Fruit fly (Drosophila melanogaster): ENCODE results near the gene Nrx-IV.

DNA sequence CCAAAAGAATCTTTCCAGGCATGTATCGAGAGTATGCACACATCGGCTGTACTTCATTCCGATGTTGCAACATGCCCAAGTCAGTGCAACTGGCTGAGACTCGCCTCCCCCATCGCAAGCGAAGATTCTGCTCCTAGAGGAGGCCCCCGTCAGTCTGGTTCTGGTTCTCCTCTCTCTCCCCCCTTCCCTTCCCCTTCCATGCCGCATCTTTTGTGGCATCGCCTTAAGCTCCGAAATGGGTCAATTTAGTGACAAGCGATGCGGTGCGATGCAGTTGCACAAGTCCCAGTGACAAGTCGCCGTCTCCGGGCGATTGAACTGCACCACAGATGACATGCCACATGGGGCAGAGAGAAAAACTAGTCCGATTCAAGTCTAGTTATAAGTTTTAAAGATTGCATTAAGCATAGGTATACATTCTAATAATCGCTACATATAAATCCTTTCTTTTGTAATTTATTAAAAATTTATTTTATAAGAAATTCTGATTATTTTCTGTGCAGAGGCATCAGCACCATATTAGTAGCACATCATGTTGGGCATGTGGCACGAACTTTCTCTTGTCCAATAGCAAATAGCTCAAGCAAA lies 37.2 kb upstream of the Nrx-IV start:
- TF ChIP-seq CG3919 (GFP tag; optimal IDR thresholded peaks at IDR 0.05) (peak; percentile 31), esn (GFP tag; optimal IDR thresholded peaks at IDR 0.05) (no peak)
